Worm (Caenorhabditis elegans) whole organism, L4 larva: ENCODE results near the gene M04B2.2.

Experiments used
- fos-1 ChIP-seq: fragments of 150-350 bp; optimal IDR thresholded peaks from 2 replicates; lab custom pipeline; 2014; ENCODE audit warnings: missing biosample characterization, missing genetic modification characterization
- lin-39 ChIP-seq: fragments of 150-350 bp; optimal IDR thresholded peaks from 2 replicates; lab custom pipeline; 2014; ENCODE audit warnings: missing biosample characterization, missing genetic modification reagents, missing genetic modification characterization
- unc-62 ChIP-seq, 3 experiments: fragments of 150-350 bp in 1 of 3; sonication (generic microtip); optimal IDR thresholded peaks in 2 of 3; peaks in 1 of 3; 1 replicate in 1 of 3; 2 replicates in 2 of 3; lab custom pipeline; 2014 to 2017; ENCODE audit warnings: missing biosample characterization in 3 of 3, missing genetic modification characterization in 3 of 3, missing genetic modification reagents in 3 of 3, missing genotype in 1 of 3

DNA sequence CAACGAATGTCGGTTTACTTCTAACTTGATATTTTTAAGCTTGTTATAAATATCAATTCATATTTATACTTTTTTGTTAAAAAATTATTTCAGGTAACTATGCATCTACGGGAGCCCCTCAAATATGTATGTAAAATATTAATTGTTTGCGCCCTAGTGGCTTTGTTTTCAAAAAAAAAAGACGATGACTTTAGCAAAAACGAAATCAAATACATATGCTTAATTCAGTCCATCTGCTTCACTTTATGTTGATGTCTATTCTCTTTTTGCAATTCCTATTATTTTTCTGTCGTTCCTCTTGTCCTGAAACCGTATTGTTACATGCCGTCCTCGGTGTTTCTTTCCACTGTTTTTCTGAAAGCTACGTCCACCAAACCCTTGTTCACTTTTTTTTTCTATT lies 41.9 kb downstream of the M04B2.2 start:
- TF ChIP-seq fos-1 (tag; lab: Kevin White, UChicago) (no peak), unc-62 (GFP tag; optimal IDR thresholded peaks at IDR 0.05 in 1 of 2; lab: Kevin White, UChicago) (no peak), unc-62 (tag; optimal IDR thresholded peaks at IDR 0.05; lab: Kevin White, UChicago) (no peak), lin-39 (tag; lab: Kevin White, UChicago) (no peak)
